Worm (Caenorhabditis elegans) whole organism, L3 larva: Measurements from ENCODE around the gene ric-7.

Experiments used
- daf-12 ChIP-seq: fragments of 150-350 bp; optimal IDR thresholded peaks from 2 replicates; lab custom pipeline; 2014; ENCODE audit warnings: missing biosample characterization, missing genetic modification reagents, missing genetic modification characterization
- fkh-10 ChIP-seq: sonication (generic microtip); optimal IDR thresholded peaks from 2 replicates; lab custom pipeline; 2017; ENCODE audit warnings: missing biosample characterization, missing genetic modification reagents, missing genetic modification characterization
- nhr-237 ChIP-seq: fragments of 150-350 bp; optimal IDR thresholded peaks from 2 replicates; lab custom pipeline; 2014; ENCODE audit warnings: missing biosample characterization, missing genetic modification characterization
- snpc-4 ChIP-seq: fragments of 150-350 bp; optimal IDR thresholded peaks from 2 replicates; lab custom pipeline; 2014; ENCODE audit warnings: missing biosample characterization, missing genetic modification characterization

ce11 chrV:14023074-14023473, 17.4 kb upstream of the ric-7 start, which contains the start of gene T08G5.15:
- TF ChIP-seq fkh-10: no peak
- no peak for TF ChIP-seq daf-12 (tag; lab: Kevin White, UChicago)
- TF ChIP-seq snpc-4: no peak
- TF ChIP-seq nhr-237 (tag; lab: Kevin White, UChicago): no peak
